Worm (Caenorhabditis elegans) whole organism, young adult: ENCODE measurements around the gene Y54G2A.41.

Experiments used
- B0019.2 ChIP-seq: fragments of 200-800 bp; sonication (Bioruptor generic); conservative IDR thresholded peaks from 2 replicates; pipeline ENCODE4 v1.3.6; 2022; ENCODE audit warnings: missing genetic modification reagents, missing genetic modification characterization, missing compliant biosample characterization
- B0336.3 ChIP-seq: fragments of 200-800 bp; sonication (Bioruptor generic); IDR thresholded peaks from 2 replicates; pipeline ENCODE4 v1.3.6; 2022; ENCODE audit warnings: missing genetic modification characterization, missing compliant biosample characterization
- C06A6.2 ChIP-seq: fragments of 200-800 bp; sonication (Bioruptor generic); conservative IDR thresholded peaks from 2 replicates; pipeline ENCODE4 v1.3.6; 2022; ENCODE audit warnings: missing genetic modification characterization, missing compliant biosample characterization
- C17E4.6 ChIP-seq: fragments of 200-800 bp; sonication (Bioruptor generic); IDR thresholded peaks from 2 replicates; pipeline ENCODE4 v1.3.6; 2022; ENCODE audit warnings: missing genetic modification reagents, missing genetic modification characterization, missing compliant biosample characterization
- F23B12.7 ChIP-seq: sonication (generic microtip); optimal IDR thresholded peaks from 2 replicates; lab custom pipeline; 2017; ENCODE audit warnings: missing genetic modification characterization, mild to moderate bottlenecking, missing compliant biosample characterization, antibody characterized with exemption, moderate library complexity; ENCODE audit not compliant: insufficient read depth
- F52B5.7 ChIP-seq: sonication (generic microtip); optimal IDR thresholded peaks from 2 replicates; lab custom pipeline; 2016; ENCODE audit warnings: mild to moderate bottlenecking, missing genetic modification characterization, missing compliant biosample characterization
- F57C9.4 ChIP-seq: sonication (generic microtip); optimal IDR thresholded peaks from 2 replicates; lab custom pipeline; 2017; ENCODE audit warnings: mild to moderate bottlenecking, missing genetic modification characterization, missing compliant biosample characterization
- K11D2.4 ChIP-seq: fragments of 200-800 bp; sonication (Bioruptor generic); IDR thresholded peaks from 2 replicates; pipeline ENCODE4 v1.3.6; 2022; ENCODE audit warnings: missing genetic modification reagents, missing genetic modification characterization, missing compliant biosample characterization
- Y53G8AR.9 ChIP-seq: fragments of 200-800 bp; sonication (Bioruptor generic); conservative IDR thresholded peaks from 2 replicates; pipeline ENCODE4 v1.3.6; 2022; ENCODE audit warnings: missing genetic modification reagents, missing genetic modification characterization, missing compliant biosample characterization
- akir-1 ChIP-seq: fragments of 200-800 bp; sonication (Bioruptor generic); optimal IDR thresholded peaks from 2 replicates; lab custom pipeline; 2018; ENCODE audit warnings: mild to moderate bottlenecking, missing genetic modification characterization, moderate library complexity, missing compliant biosample characterization
- ama-1 ChIP-seq, 3 experiments: fragments of 150-350 bp in 1 of 3; sonication (generic microtip) in 2 of 3; optimal IDR thresholded peaks; 2 replicates each; lab custom pipeline; 2014 to 2018; ENCODE audit warnings: missing biosample characterization in 2 of 3, missing genetic modification characterization in 2 of 3, missing genetic modification reagents in 2 of 3
- aptf-2 ChIP-seq: fragments of 200-800 bp; sonication (Bioruptor generic); conservative IDR thresholded peaks from 2 replicates; pipeline ENCODE4 v1.3.6; 2022; ENCODE audit warnings: missing genetic modification reagents, missing genetic modification characterization, missing compliant biosample characterization
- aptf-3 ChIP-seq: fragments of 200-800 bp; sonication (Bioruptor generic); IDR thresholded peaks from 2 replicates; pipeline ENCODE4 v1.3.6; 2022; ENCODE audit warnings: missing genetic modification characterization, missing compliant biosample characterization
- athp-1 ChIP-seq: sonication (generic microtip); optimal IDR thresholded peaks from 2 replicates; lab custom pipeline; 2017; ENCODE audit warnings: mild to moderate bottlenecking, missing genetic modification characterization, missing compliant biosample characterization
- cebp-1 ChIP-seq, 2 experiments: fragments of 200-800 bp in 1 of 2; sonication (Bioruptor generic) in 1 of 2; sonication (generic microtip) in 1 of 2; IDR thresholded peaks in 1 of 2; optimal IDR thresholded peaks in 1 of 2; 2 replicates each; pipeline versions ENCODE4 v1.3.6 to Lab custom; 2017 to 2022; ENCODE audit warnings: missing compliant biosample characterization in 2 of 2, missing genetic modification characterization in 2 of 2, mild to moderate bottlenecking in 1 of 2, missing genetic modification reagents in 1 of 2, moderate library complexity in 1 of 2
- ceh-100 ChIP-seq: fragments of 200-800 bp; sonication (Bioruptor generic); IDR thresholded peaks from 2 replicates; pipeline ENCODE4 v1.3.6; 2022; ENCODE audit warnings: missing genetic modification reagents, missing genetic modification characterization, missing compliant biosample characterization
- ceh-40 ChIP-seq: fragments of 200-800 bp; sonication (Bioruptor generic); IDR thresholded peaks from 2 replicates; pipeline ENCODE4 v1.3.6; 2022; ENCODE audit warnings: missing genetic modification characterization, missing compliant biosample characterization
- ceh-79 ChIP-seq: sonication (generic microtip); optimal IDR thresholded peaks from 2 replicates; lab custom pipeline; 2017; ENCODE audit warnings: mild to moderate bottlenecking, missing genetic modification characterization, missing compliant biosample characterization
- chd-7 ChIP-seq: sonication (generic microtip); optimal IDR thresholded peaks from 2 replicates; lab custom pipeline; 2016; ENCODE audit warnings: mild to moderate bottlenecking, missing genetic modification characterization, moderate library complexity, missing compliant biosample characterization
- dox-1 ChIP-seq: fragments of 200-800 bp; sonication (Bioruptor generic); IDR thresholded peaks from 2 replicates; pipeline ENCODE4 v1.3.6; 2022; ENCODE audit warnings: missing genetic modification reagents, missing genetic modification characterization, missing compliant biosample characterization
- dpff-1 ChIP-seq: sonication (generic microtip); optimal IDR thresholded peaks from 2 replicates; lab custom pipeline; 2017; ENCODE audit warnings: mild to moderate bottlenecking, missing genetic modification characterization, missing compliant biosample characterization
- dpl-1 ChIP-seq: fragments of 150-350 bp; optimal IDR thresholded peaks from 2 replicates; lab custom pipeline; 2014; ENCODE audit warnings: missing biosample characterization, missing genetic modification reagents, missing genetic modification characterization
- ekl-4 ChIP-seq: fragments of 200-800 bp; sonication (Bioruptor generic); IDR thresholded peaks from 2 replicates; pipeline ENCODE4 v1.3.6; 2022; ENCODE audit warnings: missing genetic modification reagents, missing genetic modification characterization, missing compliant biosample characterization
- gei-17 ChIP-seq: fragments of 200-800 bp; sonication (Bioruptor generic); optimal IDR thresholded peaks from 2 replicates; lab custom pipeline; 2018; ENCODE audit warnings: mild to moderate bottlenecking, missing genetic modification characterization, missing compliant biosample characterization
- hlh-12 ChIP-seq: sonication (generic microtip); optimal IDR thresholded peaks from 2 replicates; lab custom pipeline; 2016; ENCODE audit warnings: missing genetic modification characterization, missing compliant biosample characterization
- hlh-26 ChIP-seq: fragments of 200-800 bp; sonication (Bioruptor generic); conservative IDR thresholded peaks from 2 replicates; pipeline ENCODE4 v1.3.6; 2022; ENCODE audit warnings: missing genetic modification reagents, missing genetic modification characterization, missing compliant biosample characterization
- hmg-1.2 ChIP-seq: fragments of 200-800 bp; sonication (Bioruptor generic); IDR thresholded peaks from 2 replicates; pipeline ENCODE4 v1.3.6; 2022; ENCODE audit warnings: missing genetic modification reagents, missing genetic modification characterization, missing compliant biosample characterization
- hmg-20 ChIP-seq: fragments of 200-800 bp; sonication (Bioruptor generic); IDR thresholded peaks from 2 replicates; pipeline ENCODE4 v1.3.6; 2022; ENCODE audit warnings: missing genetic modification reagents, missing genetic modification characterization, missing compliant biosample characterization
- lin-26 ChIP-seq: fragments of 200-800 bp; sonication (Bioruptor generic); IDR thresholded peaks from 2 replicates; pipeline ENCODE4 v1.3.6; 2022; ENCODE audit warnings: missing genetic modification reagents, missing genetic modification characterization, missing compliant biosample characterization
- lin-40 ChIP-seq: sonication (generic microtip); optimal IDR thresholded peaks from 2 replicates; lab custom pipeline; 2016; ENCODE audit warnings: missing genetic modification characterization, mild to moderate bottlenecking, missing compliant biosample characterization, missing genotype, missing genetic modification reagents
- lsy-27 ChIP-seq: sonication (generic microtip); optimal IDR thresholded peaks from 2 replicates; lab custom pipeline; 2017; ENCODE audit warnings: missing genetic modification characterization, mild to moderate bottlenecking, missing compliant biosample characterization, antibody characterized with exemption, missing genotype, borderline replicate concordance; ENCODE audit not compliant: insufficient read depth
- madf-8 ChIP-seq: fragments of 200-800 bp; sonication (Bioruptor generic); conservative IDR thresholded peaks from 2 replicates; pipeline ENCODE4 v1.3.6; 2022; ENCODE audit warnings: missing genetic modification reagents, missing genetic modification characterization, missing compliant biosample characterization
- mcd-1 ChIP-seq: fragments of 200-800 bp; sonication (Bioruptor generic); IDR thresholded peaks from 2 replicates; pipeline ENCODE4 v1.3.6; 2022; ENCODE audit warnings: missing genetic modification reagents, missing genetic modification characterization, missing compliant biosample characterization
- nhr-179 ChIP-seq: sonication (generic microtip); optimal IDR thresholded peaks from 2 replicates; lab custom pipeline; 2016; ENCODE audit warnings: mild to moderate bottlenecking, missing genetic modification characterization, missing compliant biosample characterization
- nhr-80 ChIP-seq: sonication (generic microtip); optimal IDR thresholded peaks from 2 replicates; lab custom pipeline; 2016; ENCODE audit warnings: missing genetic modification characterization, missing compliant biosample characterization
- pha-4 ChIP-seq: fragments of 150-350 bp; sonication (generic microtip); optimal IDR thresholded peaks from 2 replicates; lab custom pipeline; 2014; ENCODE audit warnings: missing biosample characterization, missing genetic modification reagents, missing genetic modification characterization
- snpc-4 ChIP-seq, 5 experiments: fragments of 150-350 bp in 1 of 5; sonication (generic microtip) in 4 of 5; optimal IDR thresholded peaks; 2 replicates each; lab custom pipeline; 2014 to 2018; ENCODE audit warnings: missing genetic modification characterization in 5 of 5, missing biosample characterization in 3 of 5, antibody characterized with exemption in 2 of 5, mild to moderate bottlenecking in 2 of 5, missing compliant biosample characterization in 2 of 5, missing genotype in 2 of 5, moderate library complexity in 2 of 5, missing genetic modification reagents in 1 of 5
- somi-1 ChIP-seq: fragments of 200-800 bp; sonication (Bioruptor generic); optimal IDR thresholded peaks from 2 replicates; lab custom pipeline; 2018; ENCODE audit warnings: mild to moderate bottlenecking, missing genetic modification characterization, missing compliant biosample characterization
- tbp1 ChIP-seq: fragments of 200-800 bp; sonication (Bioruptor generic); optimal IDR thresholded peaks from 2 replicates; lab custom pipeline; 2018; ENCODE audit warnings: mild to moderate bottlenecking, missing genetic modification characterization, missing compliant biosample characterization
- zfh-2 ChIP-seq: fragments of 200-800 bp; sonication (Bioruptor generic); conservative IDR thresholded peaks from 2 replicates; pipeline ENCODE4 v1.3.6; 2022; ENCODE audit warnings: missing genetic modification reagents, missing genetic modification characterization, missing compliant biosample characterization
- zim-3 ChIP-seq: sonication (generic microtip); optimal IDR thresholded peaks from 2 replicates; lab custom pipeline; 2017; ENCODE audit warnings: mild to moderate bottlenecking, missing genetic modification characterization, moderate library complexity, missing compliant biosample characterization
- ztf-26 ChIP-seq: sonication (generic microtip); optimal IDR thresholded peaks from 2 replicates; lab custom pipeline; 2017; ENCODE audit warnings: missing genetic modification characterization, missing compliant biosample characterization
- ztf-3 ChIP-seq: fragments of 200-800 bp; sonication (Bioruptor generic); optimal IDR thresholded peaks from 2 replicates; lab custom pipeline; 2018; ENCODE audit warnings: mild to moderate bottlenecking, missing genetic modification characterization, missing compliant biosample characterization

Y54G2A.41 gene

DNA sequence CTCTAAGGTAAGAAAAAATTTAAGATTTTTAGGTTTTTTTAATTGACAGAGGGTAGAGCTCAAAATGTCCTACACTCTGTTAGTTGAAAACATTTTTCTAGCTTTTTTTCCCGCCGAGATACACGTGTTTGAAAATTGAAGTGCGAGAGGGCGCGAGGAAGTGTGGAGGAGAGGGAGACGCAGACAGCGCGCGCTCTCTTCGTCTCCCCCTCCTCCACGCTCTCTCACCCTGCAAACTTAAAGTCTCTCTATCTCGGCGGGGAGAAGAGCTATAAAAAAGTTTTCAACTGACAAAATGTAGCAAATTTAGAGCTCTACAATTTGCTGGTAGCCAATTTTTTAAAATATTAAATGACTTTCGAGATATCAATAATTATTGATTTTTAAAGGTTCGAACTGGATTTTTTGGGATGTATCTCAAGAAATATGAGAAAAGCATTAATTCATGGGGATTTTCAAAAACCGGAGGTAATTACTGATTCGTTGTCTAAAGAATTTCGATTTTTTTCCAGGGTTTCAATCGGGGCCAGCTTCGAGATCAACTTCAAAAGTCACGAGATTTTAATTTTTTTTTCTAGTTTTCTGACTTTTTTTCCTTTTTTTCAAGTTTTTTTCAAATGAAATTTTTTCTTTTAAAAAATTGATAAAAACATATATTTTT is 13.5 kb downstream of the Y54G2A.41 start:
- TF ChIP-seq Y53G8AR.9 (GFP tag; lab: Robert Waterston, UW) (peak; percentile 29; the same call in 1 of the 2 replicates), hmg-1.2 (peak; percentile 90), F57C9.4 (tag; lab: Kevin White, UChicago) (peak; percentile 45), B0019.2 (GFP tag; lab: Robert Waterston, UW) (0 out of 2 replicates have a peak, but pooled peaks have one; percentile 16), ztf-26 (peak; percentile 74), hmg-20 (0 out of 2 replicates have a peak, but pooled peaks have one; percentile 49), F52B5.7 (tag; lab: Kevin White, UChicago) (peak; percentile 69), mcd-1 (GFP tag; lab: Robert Waterston, UW) (peak; percentile 27; the same call in 1 of the 2 replicates), tbp1 (GFP tag; lab: Kevin White, UChicago) (no peak), lin-26 (GFP tag; lab: Robert Waterston, UW) (0 out of 2 replicates have a peak, but pooled peaks have one; percentile 41), ama-1 (optimal IDR thresholded peaks at IDR 0.05; lab: Kevin White, UChicago) (no peak), ama-1 (GFP tag; optimal IDR thresholded peaks at IDR 0.05; lab: Kevin White, UChicago) (no peak), cebp-1 (GFP tag; IDR thresholded peaks at IDR 0.05; lab: Robert Waterston, UW) (no peak), cebp-1 (tag; optimal IDR thresholded peaks at IDR 0.05; lab: Kevin White, UChicago) (peak; percentile 38), athp-1 (tag; lab: Kevin White, UChicago) (peak; percentile 49), zfh-2 (GFP tag; lab: Robert Waterston, UW) (peak; percentile 77), zim-3 (tag; lab: Kevin White, UChicago) (peak; percentile 34), dpl-1 (GFP tag; lab: Kevin White, UChicago) (no peak), chd-7 (peak; percentile 62), lin-40 (peak; percentile 7), K11D2.4 (GFP tag; lab: Robert Waterston, UW) (0 out of 2 replicates have a peak, but pooled peaks have one; percentile 9), ceh-79 (peak; percentile 64), aptf-2 (GFP tag; lab: Robert Waterston, UW) (no peak), hlh-12 (tag; lab: Kevin White, UChicago) (no peak), B0336.3 (GFP tag; lab: Robert Waterston, UW) (peak; percentile 17; the same call in 1 of the 2 replicates), snpc-4 (GFP tag; optimal IDR thresholded peaks at IDR 0.05; lab: Kevin White, UChicago) (no peak), snpc-4 (tag; optimal IDR thresholded peaks at IDR 0.05; lab: Kevin White, UChicago) (no peak), dpff-1 (peak; percentile 71), ekl-4 (GFP tag; lab: Robert Waterston, UW) (0 out of 2 replicates have a peak, but pooled peaks have one; percentile 8), gei-17 (GFP tag; lab: Kevin White, UChicago) (no peak), dox-1 (GFP tag; lab: Robert Waterston, UW) (peak; percentile 27; the same call in 1 of the 2 replicates)

DNA sequence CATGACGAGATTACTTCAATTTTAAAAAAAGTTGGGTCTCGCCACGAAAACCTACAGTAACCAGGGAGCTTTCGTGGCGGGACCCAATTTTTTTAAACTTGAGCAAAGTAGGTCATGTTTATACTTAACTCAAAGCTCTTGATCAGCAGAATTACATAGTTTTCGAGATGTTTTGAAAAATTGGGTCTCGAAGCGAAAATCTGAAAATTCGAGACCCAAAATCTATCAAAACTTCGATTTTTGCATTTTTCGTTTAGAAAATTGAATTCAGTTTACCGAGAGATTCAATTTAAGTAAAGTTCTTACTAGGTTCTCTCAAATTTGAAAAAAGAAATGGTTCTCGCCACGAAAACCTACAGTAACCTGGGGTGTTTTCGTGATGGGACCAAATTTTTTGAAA is 18.4 kb downstream of the Y54G2A.41 start:
- TF ChIP-seq nhr-80 (tag; lab: Kevin White, UChicago) (no peak), somi-1 (GFP tag; lab: Kevin White, UChicago) (peak; percentile 7)
- TF ChIP-seq, all 124 proteins: peak for 1

DNA sequence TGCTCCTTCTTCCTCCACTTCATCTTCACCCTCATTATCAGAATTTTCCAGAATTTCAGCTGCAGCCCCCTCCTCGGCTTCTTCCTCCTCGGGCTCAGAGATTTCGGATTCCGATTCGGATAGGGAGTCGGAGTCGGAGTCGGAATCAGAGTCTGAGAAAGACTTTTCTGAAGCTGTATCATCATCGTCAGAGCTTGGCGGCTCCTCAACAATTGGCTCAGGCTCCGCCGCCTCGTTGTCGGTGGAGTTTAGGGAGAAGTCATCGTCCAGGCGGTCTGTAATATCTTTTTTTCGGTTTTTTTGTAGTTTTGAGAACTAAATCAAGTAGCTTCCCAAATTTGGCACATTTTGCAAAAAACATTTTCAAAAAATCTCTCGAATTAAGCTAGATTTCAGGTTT is 19.2 kb downstream of the Y54G2A.41 start:
- TF ChIP-seq lsy-27 (tag; lab: Kevin White, UChicago) (no peak), K11D2.4 (GFP tag; lab: Robert Waterston, UW) (no peak), cebp-1 (GFP tag; IDR thresholded peaks at IDR 0.05; lab: Robert Waterston, UW) (no peak), cebp-1 (tag; optimal IDR thresholded peaks at IDR 0.05; lab: Kevin White, UChicago) (no peak), nhr-179 (tag; lab: Kevin White, UChicago) (no peak), ceh-40 (no peak), snpc-4 (GFP tag; optimal IDR thresholded peaks at IDR 0.05; lab: Kevin White, UChicago) (no peak), snpc-4 (tag; optimal IDR thresholded peaks at IDR 0.05; lab: Kevin White, UChicago) (no peak), akir-1 (GFP tag; lab: Kevin White, UChicago) (no peak), madf-8 (GFP tag; lab: Robert Waterston, UW) (no peak), C06A6.2 (GFP tag; lab: Robert Waterston, UW) (no peak), ztf-3 (no peak), hlh-26 (GFP tag; lab: Robert Waterston, UW) (no peak), lin-26 (GFP tag; lab: Robert Waterston, UW) (no peak; the same call in 1 of the 2 replicates), aptf-3 (GFP tag; lab: Robert Waterston, UW) (no peak), C17E4.6 (GFP tag; lab: Robert Waterston, UW) (no peak), ceh-100 (GFP tag; lab: Robert Waterston, UW) (no peak), somi-1 (GFP tag; lab: Kevin White, UChicago) (no peak), pha-4 (no peak), F23B12.7 (tag; lab: Kevin White, UChicago) (no peak)
